Fruit fly (Drosophila melanogaster) whole organism, embryonic: Measurements from ENCODE around the gene Or74a.
A peak's percentile ranks its signal among the peaks of the same experiment; 100 is the strongest.

ENCODE experiments used
- ATbp ChIP-seq: fragments of 200-800 bp; sonication (Bioruptor generic); optimal IDR thresholded peaks from 2 replicates; lab custom pipeline; 2017; ENCODE audit warnings: missing biosample characterization, mild to moderate bottlenecking, missing genetic modification characterization, missing genetic modification reagents
- CG10431 ChIP-seq: fragments of 200-800 bp; sonication (Bioruptor generic); optimal IDR thresholded peaks from 3 replicates; lab custom pipeline; 2018; ENCODE audit warnings: missing biosample characterization, mild to moderate bottlenecking, missing genetic modification characterization
- CG6654 ChIP-seq: fragments of 200-800 bp; sonication (Bioruptor generic); optimal IDR thresholded peaks from 2 replicates; lab custom pipeline; 2017; ENCODE audit warnings: missing biosample characterization, mild to moderate bottlenecking, missing genetic modification characterization
- CTCF ChIP-seq: fragments of 200-800 bp; sonication (Bioruptor generic); optimal IDR thresholded peaks from 2 replicates; lab custom pipeline; 2017; ENCODE audit warnings: missing biosample characterization, mild to moderate bottlenecking, missing genetic modification characterization, moderate library complexity
- Ets65A ChIP-seq: fragments of 200-800 bp; sonication (Bioruptor generic); peaks from one replicate; lab custom pipeline; 2016; ENCODE audit warnings: missing biosample characterization, missing genetic modification characterization
- Trl ChIP-seq, 3 experiments: fragments of >200 bp in 2 of 3; fragments of 200-800 bp in 1 of 3; sonication (Bioruptor generic) in 1 of 3; optimal IDR thresholded peaks; 2 replicates in 1 of 3; 3 replicates in 2 of 3; lab custom pipeline; 2016 to 2017; ENCODE audit warnings: missing biosample characterization in 1 of 3, missing genetic modification characterization in 1 of 3
- crc ChIP-seq: fragments of 200-800 bp; sonication (Bioruptor generic); optimal IDR thresholded peaks from 2 replicates; lab custom pipeline; 2016; ENCODE audit warnings: missing biosample characterization, missing genetic modification characterization
- dan ChIP-seq: fragments of 200-800 bp; sonication (Bioruptor generic); IDR thresholded peaks from 2 replicates; pipeline ENCODE4 v1.3.6; 2022; ENCODE audit warnings: missing biosample characterization, missing genetic modification characterization
- klu ChIP-seq: fragments of 200-800 bp; sonication (Bioruptor generic); IDR thresholded peaks from 2 replicates; pipeline ENCODE4 v1.3.6; 2022; ENCODE audit warnings: missing biosample characterization, missing genetic modification characterization
- luna ChIP-seq: fragments of 200-800 bp; sonication (Bioruptor generic); optimal IDR thresholded peaks from 2 replicates; lab custom pipeline; 2016; ENCODE audit warnings: missing biosample characterization, missing genetic modification characterization
- nau ChIP-seq: fragments of 200-800 bp; sonication (Bioruptor generic); optimal IDR thresholded peaks from 3 replicates; lab custom pipeline; 2017; ENCODE audit warnings: missing biosample characterization, mild to moderate bottlenecking, missing genetic modification characterization, missing genetic modification reagents
- repo ChIP-seq: fragments of 200-800 bp; sonication (Bioruptor generic); optimal IDR thresholded peaks from 2 replicates; lab custom pipeline; 2016; ENCODE audit warnings: missing biosample characterization, missing genetic modification characterization
- sim ChIP-seq: fragments of 200-800 bp; sonication (Bioruptor generic); IDR thresholded peaks from 2 replicates; pipeline ENCODE4 v1.3.6; 2022; ENCODE audit warnings: missing biosample characterization, missing genetic modification characterization
- slbo ChIP-seq: fragments of 200-800 bp; sonication (Bioruptor generic); IDR thresholded peaks from 2 replicates; pipeline ENCODE4 v1.3.6; 2022; ENCODE audit warnings: missing biosample characterization, missing genetic modification characterization
- sna ChIP-seq: fragments of 200-800 bp; sonication (Bioruptor generic); IDR thresholded peaks from 2 replicates; pipeline ENCODE4 v1.3.6; 2022; ENCODE audit warnings: missing biosample characterization, missing genetic modification characterization; ENCODE audit not compliant: partially characterized antibody
- stc ChIP-seq: fragments of 200-800 bp; sonication (Bioruptor generic); IDR thresholded peaks from 2 replicates; pipeline ENCODE4 v1.3.6; 2022; ENCODE audit warnings: missing biosample characterization, missing genetic modification characterization
- twi ChIP-seq: fragments of 200-800 bp; optimal IDR thresholded peaks from 2 replicates; lab custom pipeline; 2019; ENCODE audit warnings: missing biosample characterization, mild to moderate bottlenecking, missing genetic modification characterization, moderate library complexity

The Or74a gene

DNA sequence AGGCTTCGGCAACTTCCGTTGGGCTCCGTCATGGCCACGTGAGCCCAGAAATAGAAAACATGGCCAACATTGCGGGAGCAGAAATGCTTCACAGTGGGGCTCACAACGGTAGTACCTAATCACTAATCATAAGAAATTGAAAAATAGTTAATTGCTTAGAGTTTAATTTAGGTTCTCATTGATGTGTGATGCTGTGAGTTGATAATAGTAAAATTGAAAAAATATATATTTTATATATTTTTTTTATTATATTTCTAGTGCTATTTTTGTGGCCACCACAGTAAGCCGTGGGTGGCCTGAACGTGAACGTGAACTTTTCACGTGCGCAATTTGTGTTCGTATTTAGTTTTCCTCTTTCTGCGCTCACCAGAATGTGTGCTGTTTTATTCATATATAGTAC lies 18.5 kb downstream of the Or74a start (continued):
- TF ChIP-seq luna (GFP tag; lab: Kevin White, UChicago) (no peak), repo (GFP tag; lab: Kevin White, UChicago) (no peak), dan (GFP tag; lab: Robert Waterston, UW) (no peak), crc (GFP tag; lab: Kevin White, UChicago) (no peak), sna (GFP tag; lab: Robert Waterston, UW) (no peak), nau (GFP tag; lab: Kevin White, UChicago) (peak; percentile 6), sim (GFP tag; lab: Robert Waterston, UW) (no peak)

DNA sequence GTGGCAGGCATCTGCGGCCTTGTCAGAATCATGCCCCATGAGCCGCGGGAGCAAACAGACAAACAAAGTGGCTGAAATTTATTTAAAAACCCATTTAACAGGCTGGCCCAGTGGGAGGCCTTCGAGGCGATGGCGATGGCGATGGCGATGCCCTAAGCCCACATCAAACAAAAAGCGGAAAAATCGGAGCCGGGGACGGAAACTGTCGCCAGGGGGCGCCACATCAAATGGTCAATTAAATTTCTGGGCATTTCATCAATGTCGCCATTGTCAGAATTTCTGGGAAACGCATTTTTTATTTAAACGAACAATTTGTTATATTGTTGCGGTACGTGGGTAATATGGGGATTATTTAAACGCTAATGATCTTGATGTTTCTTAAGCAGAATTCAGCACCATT lies 36.8 kb downstream of the Or74a start:
- no peak for TF ChIP-seq ATbp (GFP tag; lab: Kevin White, UChicago)
- no peak for TF ChIP-seq stc (GFP tag; lab: Robert Waterston, UW)
- no peak for TF ChIP-seq CG10431
- TF ChIP-seq CTCF = peak; percentile 65
- no peak for TF ChIP-seq Trl (optimal IDR thresholded peaks at IDR 0.05; lab: Kevin White, UChicago)
- TF ChIP-seq Trl (GFP tag; optimal IDR thresholded peaks at IDR 0.05; lab: Kevin White, UChicago) = no peak
- no peak for TF ChIP-seq CG6654 (GFP tag; lab: Kevin White, UChicago)
- peak; percentile 3 for TF ChIP-seq Ets65A (GFP tag; lab: Kevin White, UChicago)
- 0 out of 2 replicates have a peak, but pooled peaks have one; percentile 4 for TF ChIP-seq slbo
- no peak for TF ChIP-seq twi (tag; lab: Kevin White, UChicago)
- no peak for TF ChIP-seq klu
- TF ChIP-seq, all 482 proteins: peak for 3
